Fruit fly (Drosophila melanogaster) Kc167 (cell line): ENCODE data around the gene cold.

ENCODE experiments used
- Myc ChIP-seq: fragments of >200 bp; optimal IDR thresholded peaks from 2 replicates; lab custom pipeline; 2017; ENCODE audit warnings: missing external identifiers
- Sin3A ChIP-seq: fragments of >200 bp; optimal IDR thresholded peaks from 2 replicates; lab custom pipeline; 2018; ENCODE audit warnings: missing external identifiers
- h ChIP-seq: fragments of >200 bp; optimal IDR thresholded peaks from 3 replicates; lab custom pipeline; 2018; ENCODE audit warnings: missing external identifiers
- insv ChIP-seq: fragments of >200 bp; optimal IDR thresholded peaks from 3 replicates; lab custom pipeline; 2018; ENCODE audit warnings: missing external identifiers
- psq ChIP-seq: fragments of >200 bp; optimal IDR thresholded peaks from 2 replicates; lab custom pipeline; 2017; ENCODE audit warnings: missing external identifiers
- ttk ChIP-seq: sonication (Bioruptor generic); optimal IDR thresholded peaks from 2 replicates; lab custom pipeline; 2017; ENCODE audit warnings: missing external identifiers

cold gene

dm6 chr2L:574226-574625 lies at the start of gene cold, which contains the start of gene Ipk2:
cold (plus strand) TSS chr2L:574291.
Ipk2 (minus strand) TSS chr2L:574264.
- TF ChIP-seq h (lab: Kevin White, UChicago) = no peak
- no peak for TF ChIP-seq Sin3A (lab: Kevin White, UChicago)
- no peak for TF ChIP-seq Myc (lab: Kevin White, UChicago)
- no peak for TF ChIP-seq psq
- TF ChIP-seq ttk (lab: Kevin White, UChicago) = no peak
- TF ChIP-seq insv (lab: Kevin White, UChicago) = no peak

dm6 chr2L:524515-524920 lies 49.6 kb upstream of the cold start:
- TF ChIP-seq psq (no peak), h (lab: Kevin White, UChicago) (no peak), Myc (lab: Kevin White, UChicago) (no peak), insv (lab: Kevin White, UChicago) (no peak), ttk (lab: Kevin White, UChicago) (no peak), Sin3A (lab: Kevin White, UChicago) (no peak)

dm6 chr2L:525547-526180 lies 48.4 kb upstream of the cold start:
- no peak for TF ChIP-seq h (lab: Kevin White, UChicago)
- no peak for TF ChIP-seq ttk (lab: Kevin White, UChicago)
- no peak for TF ChIP-seq Myc (lab: Kevin White, UChicago)
- no peak for TF ChIP-seq psq
- no peak for TF ChIP-seq insv (lab: Kevin White, UChicago)
- TF ChIP-seq Sin3A (lab: Kevin White, UChicago) = no peak

- TF ChIP-seq Myc (lab: Kevin White, UChicago) = no peak
- no peak for TF ChIP-seq Sin3A (lab: Kevin White, UChicago)
- TF ChIP-seq ttk (lab: Kevin White, UChicago) = no peak
- no peak for TF ChIP-seq psq
- no peak for TF ChIP-seq insv (lab: Kevin White, UChicago)
- no peak for TF ChIP-seq h (lab: Kevin White, UChicago)
Observed at dm6 chr2L:526192-526923, 47.7 kb upstream of the cold start.

dm6 chr2L:526924-527307 lies 47.2 kb upstream of the cold start:
- TF ChIP-seq ttk (lab: Kevin White, UChicago) (no peak), h (lab: Kevin White, UChicago) (no peak), psq (no peak), insv (lab: Kevin White, UChicago) (no peak), Myc (lab: Kevin White, UChicago) (no peak), Sin3A (lab: Kevin White, UChicago) (no peak)

dm6 chr2L:527689-528088 lies 46.4 kb upstream of the cold start:
- TF ChIP-seq h (lab: Kevin White, UChicago) = no peak
- TF ChIP-seq Myc (lab: Kevin White, UChicago) = no peak
- TF ChIP-seq ttk (lab: Kevin White, UChicago) = no peak
- no peak for TF ChIP-seq Sin3A (lab: Kevin White, UChicago)
- TF ChIP-seq psq = no peak
- TF ChIP-seq insv (lab: Kevin White, UChicago) = no peak

- TF ChIP-seq ttk (lab: Kevin White, UChicago) (no peak), insv (lab: Kevin White, UChicago) (no peak), Myc (lab: Kevin White, UChicago) (no peak), Sin3A (lab: Kevin White, UChicago) (no peak), psq (no peak), h (lab: Kevin White, UChicago) (no peak)
Observed at dm6 chr2L:530245-530644, 43.8 kb upstream of the cold start.

- TF ChIP-seq insv (lab: Kevin White, UChicago) (no peak), Myc (lab: Kevin White, UChicago) (no peak), Sin3A (lab: Kevin White, UChicago) (no peak), psq (no peak)
Observed at dm6 chr2L:533734-534133, 40.4 kb upstream of the cold start.

dm6 chr2L:540572-541210 lies 33.4 kb upstream of the cold start:
- TF ChIP-seq insv (lab: Kevin White, UChicago) (no peak), Sin3A (lab: Kevin White, UChicago) (no peak), psq (no peak), Myc (lab: Kevin White, UChicago) (no peak), h (lab: Kevin White, UChicago) (no peak), ttk (lab: Kevin White, UChicago) (no peak)

- TF ChIP-seq Sin3A (lab: Kevin White, UChicago) = no peak
- TF ChIP-seq h (lab: Kevin White, UChicago) = no peak
- no peak for TF ChIP-seq ttk (lab: Kevin White, UChicago)
- TF ChIP-seq Myc (lab: Kevin White, UChicago) = no peak
- no peak for TF ChIP-seq psq
- no peak for TF ChIP-seq insv (lab: Kevin White, UChicago)
Observed at dm6 chr2L:542338-542967, 31.6 kb upstream of the cold start, which contains the start of gene lwr. lwr (minus strand) TSS chr2L:542580.

- TF ChIP-seq ttk (lab: Kevin White, UChicago) = peak; percentile 97
- TF ChIP-seq h (lab: Kevin White, UChicago) = no peak
Observed at dm6 chr2L:543799-544198, 30.3 kb upstream of the cold start.
